Worm (Caenorhabditis elegans): ENCODE measurements around the gene F17C8.7.

- TF ChIP-seq C38D4.7 (GFP tag; optimal IDR thresholded peaks at IDR 0.05) (no peak), pag-3 (tag; optimal IDR thresholded peaks at IDR 0.05; ENCODE audit: borderline replicate concordance) (no peak), nfya-1 (tag; optimal IDR thresholded peaks at IDR 0.05) (no peak), ama-1 (optimal IDR thresholded peaks at IDR 0.05) (no peak), ceh-45 (GFP tag; IDR thresholded peaks at IDR 0.05) (no peak), ceh-34 (tag; optimal IDR thresholded peaks at IDR 0.05) (no peak), T23F11.4 (GFP tag; optimal IDR thresholded peaks at IDR 0.05) (no peak)
Observed at ce11 chrIII:4763509-4763908, 28.0 kb downstream of the F17C8.7 start, which contains the start of gene B0393.4.

All from whole organism, late embryonic.